Worm (Caenorhabditis elegans): ENCODE measurements around the gene sre-6.

Gene sre-6

ce11 chrV:10724472-10724871 lies 38.1 kb downstream of the sre-6 start:
- TF ChIP-seq elt-2 (tag; optimal IDR thresholded peaks at IDR 0.05) (no peak), lin-14 (GFP tag; optimal IDR thresholded peaks at IDR 0.05) (peak; percentile 25), nhr-71 (tag; optimal IDR thresholded peaks at IDR 0.05) (peak; percentile 12), tbx-2 (tag; optimal IDR thresholded peaks at IDR 0.05) (peak; percentile 44), unc-86 (tag; optimal IDR thresholded peaks at IDR 0.05) (peak; percentile 17), ces-1 (GFP tag; optimal IDR thresholded peaks at IDR 0.05) (no peak), lin-39 (tag; optimal IDR thresholded peaks at IDR 0.05) (no peak)

DNA sequence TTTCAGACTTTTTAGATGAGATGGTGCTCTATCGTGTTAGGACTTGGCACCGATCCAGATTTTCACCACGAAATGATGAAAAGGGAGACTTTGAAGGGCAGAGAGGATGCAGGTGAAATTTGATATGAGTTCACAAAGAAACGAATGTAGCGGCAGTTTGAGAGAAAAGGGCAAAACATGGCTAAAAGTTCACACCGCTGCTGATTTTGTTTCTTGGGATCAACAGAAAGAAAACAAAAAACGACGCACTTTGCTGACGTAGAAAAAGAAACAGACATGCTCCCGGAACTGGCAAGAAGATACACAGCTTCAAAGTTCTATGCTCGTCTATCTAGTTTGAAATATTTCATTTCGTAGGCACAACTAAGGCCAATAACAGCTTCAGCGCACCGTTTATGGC lies 39.0 kb downstream of the sre-6 start:
- no peak for TF ChIP-seq mab-9 (GFP tag; IDR thresholded peaks at IDR 0.05)
- TF ChIP-seq egl-27 (tag; optimal IDR thresholded peaks at IDR 0.05) = no peak
- no peak for TF ChIP-seq efl-1 (optimal IDR thresholded peaks at IDR 0.05)
- TF ChIP-seq efl-1 (GFP tag; optimal IDR thresholded peaks at IDR 0.05 in 1 of 2) = peak in 1 of 2 experiments; percentile 49
- peak; percentile 22 for TF ChIP-seq nhr-71 (tag; optimal IDR thresholded peaks at IDR 0.05)
- TF ChIP-seq dpl-1 (GFP tag; optimal IDR thresholded peaks at IDR 0.05) = no peak
- peak; percentile 36 for TF ChIP-seq hlh-4 (tag; optimal IDR thresholded peaks at IDR 0.05)

- TF ChIP-seq egl-13 (tag; optimal IDR thresholded peaks at IDR 0.05) = peak; percentile 27
- no peak for TF ChIP-seq C34B4.2 (tag; optimal IDR thresholded peaks at IDR 0.05)
- peak; percentile 41 for TF ChIP-seq fkh-8 (tag; optimal IDR thresholded peaks at IDR 0.05)
- no peak for TF ChIP-seq ceh-82 (tag; optimal IDR thresholded peaks at IDR 0.05)
- TF ChIP-seq F16B12.6 (tag; optimal IDR thresholded peaks at IDR 0.05) = no peak
- TF ChIP-seq skn-1 (tag; optimal IDR thresholded peaks at IDR 0.05) = peak; percentile 51
- TF ChIP-seq nhr-47 (tag; optimal IDR thresholded peaks at IDR 0.05) = peak; percentile 40
- TF ChIP-seq Y116A8C.19 (tag; optimal IDR thresholded peaks at IDR 0.05; ENCODE audit: borderline replicate concordance) = no peak
- no peak for TF ChIP-seq sptf-1 (tag; optimal IDR thresholded peaks at IDR 0.05)
- TF ChIP-seq efl-1 (optimal IDR thresholded peaks at IDR 0.05) = no peak
- no peak for TF ChIP-seq efl-1 (GFP tag; optimal IDR thresholded peaks at IDR 0.05 in 1 of 2)
- TF ChIP-seq mdl-1 (tag; optimal IDR thresholded peaks at IDR 0.05) = peak in 1 of 2 experiments; percentile 58
- TF ChIP-seq rnt-1 (tag; optimal IDR thresholded peaks at IDR 0.05) = no peak
- TF ChIP-seq ces-1 (GFP tag; optimal IDR thresholded peaks at IDR 0.05) = no peak
- TF ChIP-seq blmp-1 (tag; optimal IDR thresholded peaks at IDR 0.05) = peak; percentile 46
- TF ChIP-seq unc-86 (tag; optimal IDR thresholded peaks at IDR 0.05) = peak; percentile 25
- TF ChIP-seq lin-35 (GFP tag; optimal IDR thresholded peaks at IDR 0.05) = peak; percentile 1 to 11
- TF ChIP-seq lin-39 (tag; optimal IDR thresholded peaks at IDR 0.05) = no peak
- TF ChIP-seq sox-4 (tag; optimal IDR thresholded peaks at IDR 0.05) = no peak
- no peak for TF ChIP-seq alr-1 (tag; optimal IDR thresholded peaks at IDR 0.05; ENCODE audit: borderline replicate concordance)
- TF ChIP-seq unc-62 (GFP tag; optimal IDR thresholded peaks at IDR 0.05) = no peak
- no peak for TF ChIP-seq ceh-90 (tag; optimal IDR thresholded peaks at IDR 0.05)
- no peak for TF ChIP-seq mab-9 (GFP tag; IDR thresholded peaks at IDR 0.05)
- no peak for TF ChIP-seq ceh-88 (GFP tag; IDR thresholded peaks at IDR 0.05)
- TF ChIP-seq vab-15 (tag; optimal IDR thresholded peaks at IDR 0.05) = no peak
- TF ChIP-seq ceh-8 (GFP tag; optimal IDR thresholded peaks at IDR 0.05) = no peak
- no peak for TF ChIP-seq tlp-1 (tag; optimal IDR thresholded peaks at IDR 0.05)
- TF ChIP-seq snu-23 (GFP tag; optimal IDR thresholded peaks at IDR 0.05) = no peak
- TF ChIP-seq dpl-1 (GFP tag; optimal IDR thresholded peaks at IDR 0.05) = no peak
- TF ChIP-seq mef-2 (tag; optimal IDR thresholded peaks at IDR 0.05) = no peak
- no peak for TF ChIP-seq efl-3 (GFP tag; optimal IDR thresholded peaks at IDR 0.05)
- peak in 1 of 2 experiments; percentile 30 for TF ChIP-seq lsy-2 (tag; optimal IDR thresholded peaks at IDR 0.05)
- TF ChIP-seq pqm-1 (tag; optimal IDR thresholded peaks at IDR 0.05) = no peak
- TF ChIP-seq fkh-4 (tag; optimal IDR thresholded peaks at IDR 0.05; ENCODE audit: borderline replicate concordance) = no peak
- no peak for TF ChIP-seq elt-2 (tag; optimal IDR thresholded peaks at IDR 0.05)
- TF ChIP-seq nhr-77 (tag; optimal IDR thresholded peaks at IDR 0.05) = peak; percentile 23
- no peak for TF ChIP-seq nhr-84 (tag; optimal IDR thresholded peaks at IDR 0.05)
- TF ChIP-seq dsc-1 (tag; optimal IDR thresholded peaks at IDR 0.05) = no peak
- TF ChIP-seq mep-1 (tag; optimal IDR thresholded peaks at IDR 0.05) = peak; percentile 4
- peak; percentile 48 for TF ChIP-seq jun-1 (tag; optimal IDR thresholded peaks at IDR 0.05)
- no peak for TF ChIP-seq lir-3 (tag; optimal IDR thresholded peaks at IDR 0.05; ENCODE audit: poor library complexity)
- TF ChIP-seq ama-1 (optimal IDR thresholded peaks at IDR 0.05) = no peak
- no peak for TF ChIP-seq nhr-237 (tag; optimal IDR thresholded peaks at IDR 0.05)
- peak; percentile 65 for TF ChIP-seq lin-14 (GFP tag; optimal IDR thresholded peaks at IDR 0.05)
- peak; percentile 57 for TF ChIP-seq nhr-71 (tag; optimal IDR thresholded peaks at IDR 0.05)
Observed at ce11 chrV:10723181-10723580, 39.4 kb downstream of the sre-6 start.
